Fruit fly (Drosophila melanogaster): Measurements from ENCODE around the gene CG14422.

The CG14422 gene

dm6 chrX:2946794-2947193 lies 3.6 kb downstream of the CG14422 start, which contains the start of gene CG17959:
Gene CG17959, plus strand, starts transcription at chrX:2947094.
- no peak for TF ChIP-seq spab (GFP tag; optimal IDR thresholded peaks at IDR 0.05)
- TF ChIP-seq ss (GFP tag; optimal IDR thresholded peaks at IDR 0.05): no peak
- TF ChIP-seq topi (GFP tag; optimal IDR thresholded peaks at IDR 0.05): no peak
- no peak for TF ChIP-seq dsx (GFP tag; optimal IDR thresholded peaks at IDR 0.05; ENCODE audit: poor library complexity, severe bottlenecking)
- TF ChIP-seq CG16779 (tag; optimal IDR thresholded peaks at IDR 0.05): no peak
- TF ChIP-seq Hr39 (GFP tag; optimal IDR thresholded peaks at IDR 0.05): no peak
- TF ChIP-seq CG11902 (GFP tag; optimal IDR thresholded peaks at IDR 0.05): no peak
- no peak for TF ChIP-seq Eip78C (GFP tag)
- TF ChIP-seq CG8319 (GFP tag; optimal IDR thresholded peaks at IDR 0.05): no peak
- no peak for TF ChIP-seq vri (GFP tag; optimal IDR thresholded peaks at IDR 0.05)
- TF ChIP-seq Ets21C (GFP tag; optimal IDR thresholded peaks at IDR 0.05): no peak
- TF ChIP-seq net (GFP tag; optimal IDR thresholded peaks at IDR 0.05): no peak

dm6 chrX:2947545-2948072 lies 4.4 kb downstream of the CG14422 start, which contains the start of gene CG3603:
Gene CG3603, plus strand, starts transcription at chrX:2948034.
- peak; percentile 93 for TF ChIP-seq CG6854 (GFP tag; optimal IDR thresholded peaks at IDR 0.05)
- peak; percentile 63 for TF ChIP-seq Lpt (GFP tag; optimal IDR thresholded peaks at IDR 0.05)
- TF ChIP-seq spab (GFP tag; optimal IDR thresholded peaks at IDR 0.05): peak; percentile 77
- no peak for TF ChIP-seq Ets21C (GFP tag; optimal IDR thresholded peaks at IDR 0.05)
- peak; percentile 25 for TF ChIP-seq fd85E (GFP tag; optimal IDR thresholded peaks at IDR 0.05)
- TF ChIP-seq CG11902 (GFP tag; optimal IDR thresholded peaks at IDR 0.05): no peak
- peak; percentile 71 for TF ChIP-seq CG7368 (GFP tag; optimal IDR thresholded peaks at IDR 0.05)
- peak; percentile 42 for TF ChIP-seq Sox14 (GFP tag; optimal IDR thresholded peaks at IDR 0.05)
- peak; percentile 72 for TF ChIP-seq Eip93F (GFP tag; optimal IDR thresholded peaks at IDR 0.05)
- TF ChIP-seq Gug (GFP tag; IDR thresholded peaks at IDR 0.05): no peak
- peak; percentile 48 for TF ChIP-seq dac (GFP tag; optimal IDR thresholded peaks at IDR 0.05)
- no peak for TF ChIP-seq CG10631 (GFP tag; optimal IDR thresholded peaks at IDR 0.05)
- TF ChIP-seq Eip78C (GFP tag): peak; percentile 85
- TF ChIP-seq net (GFP tag; optimal IDR thresholded peaks at IDR 0.05): peak; percentile 83
- TF ChIP-seq CG32006 (GFP tag; optimal IDR thresholded peaks at IDR 0.05): peak; percentile 57
- TF ChIP-seq Smox (GFP tag; optimal IDR thresholded peaks at IDR 0.05): peak; percentile 50
- peak; percentile 57 for TF ChIP-seq CG1621 (tag; optimal IDR thresholded peaks at IDR 0.05)
- TF ChIP-seq Eip75B (GFP tag; optimal IDR thresholded peaks at IDR 0.05): peak; percentile 53
- no peak for TF ChIP-seq Sox15 (GFP tag; optimal IDR thresholded peaks at IDR 0.05)
- peak; percentile 46 for TF ChIP-seq CG8632 (GFP tag; optimal IDR thresholded peaks at IDR 0.05)
- peak; percentile 35 for TF ChIP-seq cyc (GFP tag; optimal IDR thresholded peaks at IDR 0.05)
- TF ChIP-seq Hr38 (GFP tag; optimal IDR thresholded peaks at IDR 0.05): no peak
- TF ChIP-seq CG3032 (tag; optimal IDR thresholded peaks at IDR 0.05): peak; percentile 53
- TF ChIP-seq Hr4 (GFP tag; optimal IDR thresholded peaks at IDR 0.05): peak; percentile 68
- TF ChIP-seq OdsH (GFP tag; optimal IDR thresholded peaks at IDR 0.05): peak; percentile 45
- TF ChIP-seq CG6276 (GFP tag; optimal IDR thresholded peaks at IDR 0.05): peak; percentile 93
- TF ChIP-seq CG3919 (GFP tag; optimal IDR thresholded peaks at IDR 0.05): peak; percentile 68
- TF ChIP-seq achi (GFP tag; optimal IDR thresholded peaks at IDR 0.05): peak; percentile 52
- peak; percentile 76 to 85 for TF ChIP-seq ss (GFP tag; optimal IDR thresholded peaks at IDR 0.05)
- TF ChIP-seq Blimp-1 (GFP tag; optimal IDR thresholded peaks at IDR 0.05): peak; percentile 57
- TF ChIP-seq acj6 (GFP tag; optimal IDR thresholded peaks at IDR 0.05): peak; percentile 27
- peak; percentile 55; the same call in 1 of the 2 replicates for TF ChIP-seq CG15336 (GFP tag; IDR thresholded peaks at IDR 0.05)
- peak; percentile 60 for TF ChIP-seq topi (GFP tag; optimal IDR thresholded peaks at IDR 0.05)
- peak; percentile 81 for TF ChIP-seq CG6808 (GFP tag; optimal IDR thresholded peaks at IDR 0.05)
- peak; percentile 20 for TF ChIP-seq CG31627 (GFP tag; optimal IDR thresholded peaks at IDR 0.05)
- peak; percentile 63 for TF ChIP-seq CG34406 (GFP tag; optimal IDR thresholded peaks at IDR 0.05)
- TF ChIP-seq CG6163 (GFP tag; IDR thresholded peaks at IDR 0.05): peak; percentile 73; the same call in 2 of the 3 replicates
- peak; percentile 44 for TF ChIP-seq vri (GFP tag; optimal IDR thresholded peaks at IDR 0.05)
- peak; percentile 70 for TF ChIP-seq CG11762 (GFP tag; optimal IDR thresholded peaks at IDR 0.05; ENCODE audit: insufficient read depth)
- peak; percentile 3 for TF ChIP-seq fd59A (GFP tag; optimal IDR thresholded peaks at IDR 0.05)
- TF ChIP-seq Met (GFP tag; optimal IDR thresholded peaks at IDR 0.05): peak; percentile 71
- TF ChIP-seq CG16779 (tag; optimal IDR thresholded peaks at IDR 0.05): peak; percentile 85
- TF ChIP-seq CG9139 (GFP tag; optimal IDR thresholded peaks at IDR 0.05): peak; percentile 93
- no peak for TF ChIP-seq CG11294 (GFP tag; IDR thresholded peaks at IDR 0.05)
- TF ChIP-seq CG10669 (GFP tag; optimal IDR thresholded peaks at IDR 0.05): peak; percentile 75
- TF ChIP-seq Hr39 (GFP tag; optimal IDR thresholded peaks at IDR 0.05): peak; percentile 17
